Fruit fly (Drosophila melanogaster): ENCODE measurements around the gene Glut1.

dm6 chr3L:888372-888771 lies 25.5 kb upstream of the Glut1 start:
- TF ChIP-seq topi (GFP tag; optimal IDR thresholded peaks at IDR 0.05) (no peak), net (GFP tag; optimal IDR thresholded peaks at IDR 0.05) (no peak), CG3032 (tag; optimal IDR thresholded peaks at IDR 0.05) (no peak), Hr4 (GFP tag; optimal IDR thresholded peaks at IDR 0.05) (no peak), Met (GFP tag; optimal IDR thresholded peaks at IDR 0.05) (no peak), Blimp-1 (GFP tag; optimal IDR thresholded peaks at IDR 0.05) (no peak), CG34406 (GFP tag; optimal IDR thresholded peaks at IDR 0.05) (no peak)

All from whole organism, prepupa.